Fruit fly (Drosophila melanogaster) whole organism, larva: ENCODE data around the gene CG32066.
A peak's percentile ranks its signal among the peaks of the same experiment; 100 is the strongest.

Experiments
- noc ChIP-seq: fragments of 200-800 bp; sonication (Bioruptor generic); optimal IDR thresholded peaks from 3 replicates; lab custom pipeline; 2019; ENCODE audit warnings: missing biosample characterization, mild to moderate bottlenecking, missing genetic modification characterization, moderate library complexity

CG32066 gene

DNA sequence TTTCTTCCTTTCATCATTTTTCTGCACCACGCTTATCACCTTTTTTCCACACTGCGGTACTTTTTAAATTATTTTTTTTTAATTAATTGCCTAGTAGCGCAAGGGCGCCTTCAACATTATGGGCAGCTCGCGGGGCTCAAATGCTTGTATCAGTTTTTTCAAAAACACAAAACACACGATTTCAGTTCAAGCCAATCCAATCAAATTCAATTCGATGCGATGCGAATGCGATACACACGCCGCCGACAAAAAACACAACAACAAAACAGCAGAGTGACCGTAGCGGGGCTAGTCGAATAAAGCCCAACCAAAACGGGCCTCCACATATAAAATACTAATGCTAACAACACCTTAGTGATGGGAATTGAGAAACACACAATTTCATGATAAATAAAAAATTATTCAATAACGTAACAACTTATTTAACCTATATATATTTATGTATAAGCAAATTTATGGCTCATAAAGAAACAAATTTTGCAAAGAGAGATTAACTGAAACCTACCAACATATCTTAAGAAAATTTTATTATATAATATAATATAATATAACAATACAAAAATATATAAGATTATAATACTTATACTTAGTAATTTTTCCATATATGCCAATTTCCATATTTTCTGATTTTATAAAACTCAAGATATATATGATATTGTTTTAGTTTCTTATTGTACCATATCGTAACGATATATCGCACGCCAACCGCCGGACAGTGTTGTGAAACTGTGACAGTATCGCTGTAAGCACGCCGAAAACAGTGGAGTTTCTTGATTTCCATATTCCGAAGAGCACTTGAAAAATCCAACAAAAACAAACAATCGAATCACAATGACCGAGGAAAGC, at the start of gene CG32066, which contains the start of gene CG8003:
Gene CG32066 (minus strand): TSS at position 270 of the 846 bp plus-strand sequence.
Gene CG8003 (plus strand): TSS at position 732 of the 846 bp plus-strand sequence.
- TF ChIP-seq noc (tag; lab: Kevin White, UChicago): no peak

DNA sequence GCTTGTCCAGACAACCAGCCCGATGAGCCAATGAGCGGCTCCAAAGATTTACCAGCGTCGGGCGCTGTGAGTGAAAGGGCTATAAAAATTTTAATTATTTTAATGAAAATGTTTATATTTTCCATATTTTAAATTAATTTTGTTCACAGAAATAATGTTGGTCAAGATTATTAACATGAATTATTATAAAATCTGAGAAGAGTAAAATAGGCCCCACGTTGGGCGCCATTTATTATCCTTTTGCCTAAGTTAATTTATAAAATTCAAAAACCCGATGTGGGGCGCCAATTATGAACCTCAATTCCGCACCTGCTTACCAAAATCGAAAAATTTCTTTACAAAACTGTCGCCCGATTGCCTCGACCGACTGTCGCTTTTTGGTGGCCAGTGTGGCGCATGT, 48.3 kb upstream of the CG32066 start:
- no peak for TF ChIP-seq noc (tag; lab: Kevin White, UChicago)

DNA sequence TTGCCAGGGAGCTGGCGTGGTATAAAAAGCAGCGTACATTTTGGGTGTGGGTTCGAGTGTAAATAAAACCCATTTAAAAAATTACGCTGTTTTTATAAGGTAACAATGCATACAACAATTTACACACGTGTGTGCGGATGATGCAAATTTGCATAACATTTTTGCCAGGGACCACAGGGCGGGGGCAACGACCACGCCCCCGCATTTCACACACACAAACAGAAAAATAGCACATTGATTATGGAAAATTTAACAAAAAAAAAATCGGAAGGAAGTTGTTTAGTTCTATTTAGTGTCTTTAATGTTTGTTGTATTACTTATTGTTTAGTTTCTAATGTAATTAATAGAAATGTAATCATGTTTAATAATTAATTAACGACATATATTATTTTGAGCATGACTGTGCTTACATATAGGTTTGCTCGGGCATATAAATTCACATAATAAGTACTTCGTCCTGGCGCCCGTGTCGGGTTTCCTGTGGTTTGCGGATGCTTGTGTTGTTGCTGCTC, 43.7 kb upstream of the CG32066 start:
- TF ChIP-seq noc (tag; lab: Kevin White, UChicago): no peak

DNA sequence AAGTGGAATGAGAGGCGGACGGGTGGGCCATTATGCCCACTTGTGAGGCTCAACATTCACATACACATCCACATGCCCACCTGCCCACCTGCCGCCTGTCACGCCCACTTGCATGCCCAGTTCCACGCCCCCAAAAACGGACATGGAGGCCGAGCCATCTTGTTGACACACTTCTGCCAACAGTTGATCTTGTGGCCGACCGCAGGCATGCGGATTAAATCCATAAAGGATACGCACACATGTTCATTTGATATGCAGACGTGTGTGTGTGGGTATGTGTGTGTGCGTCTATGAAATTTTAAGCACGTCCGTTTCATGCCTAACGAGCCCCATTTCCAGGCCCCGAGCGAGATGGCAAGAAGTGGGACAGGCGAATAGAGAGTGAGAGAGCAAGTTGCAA, 41.4 kb upstream of the CG32066 start:
- no peak for TF ChIP-seq noc (tag; lab: Kevin White, UChicago)

- TF ChIP-seq noc (tag; lab: Kevin White, UChicago): no peak
These were observed 37.4 kb upstream of the CG32066 start for dm6 chr3L:10698182-10698581.

DNA sequence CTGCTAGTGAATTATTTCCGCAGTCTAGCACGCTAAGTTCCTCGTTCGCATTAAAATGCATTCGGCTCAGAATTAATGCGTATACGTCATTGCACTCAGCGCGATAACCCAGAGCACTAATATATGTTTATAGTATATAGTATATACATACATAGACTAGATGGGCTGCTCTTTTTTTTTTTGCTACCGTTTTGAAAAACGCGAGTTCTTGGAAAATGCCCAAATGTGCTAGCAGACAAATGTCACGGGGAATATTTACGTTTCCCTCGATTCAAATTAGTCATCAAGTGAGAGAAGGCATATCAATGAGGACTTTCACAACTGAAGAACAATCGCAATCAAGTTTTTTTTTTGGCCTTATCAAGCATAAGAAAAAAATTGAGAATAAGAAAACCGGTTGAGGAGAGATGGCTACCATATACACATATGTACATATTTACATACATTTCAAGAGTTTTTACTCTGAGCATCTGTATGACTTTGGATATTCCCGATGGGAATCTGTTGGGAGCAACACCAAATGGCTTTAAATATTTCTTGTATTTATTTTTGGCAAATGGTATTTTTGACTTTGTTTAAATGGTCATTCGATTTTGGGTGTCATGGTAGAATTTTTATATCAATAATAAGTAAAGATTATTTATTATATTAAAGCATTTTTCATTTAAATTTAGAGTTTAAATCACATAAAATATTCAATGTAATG, 36.8 kb upstream of the CG32066 start:
- no peak for TF ChIP-seq noc (tag; lab: Kevin White, UChicago)

dm6 chr3L:10696635-10697412, 36.0 kb upstream of the CG32066 start, which contains the start of gene NijA:
NijA (minus strand) TSS chr3L:10696877.
- no peak for TF ChIP-seq noc (tag; lab: Kevin White, UChicago)

- TF ChIP-seq noc (tag; lab: Kevin White, UChicago): no peak
These were observed 33.0 kb upstream of the CG32066 start, which contains the start of gene ND-13B for dm6 chr3L:10693709-10694403. ND-13B (minus strand) TSS chr3L:10694108.

DNA sequence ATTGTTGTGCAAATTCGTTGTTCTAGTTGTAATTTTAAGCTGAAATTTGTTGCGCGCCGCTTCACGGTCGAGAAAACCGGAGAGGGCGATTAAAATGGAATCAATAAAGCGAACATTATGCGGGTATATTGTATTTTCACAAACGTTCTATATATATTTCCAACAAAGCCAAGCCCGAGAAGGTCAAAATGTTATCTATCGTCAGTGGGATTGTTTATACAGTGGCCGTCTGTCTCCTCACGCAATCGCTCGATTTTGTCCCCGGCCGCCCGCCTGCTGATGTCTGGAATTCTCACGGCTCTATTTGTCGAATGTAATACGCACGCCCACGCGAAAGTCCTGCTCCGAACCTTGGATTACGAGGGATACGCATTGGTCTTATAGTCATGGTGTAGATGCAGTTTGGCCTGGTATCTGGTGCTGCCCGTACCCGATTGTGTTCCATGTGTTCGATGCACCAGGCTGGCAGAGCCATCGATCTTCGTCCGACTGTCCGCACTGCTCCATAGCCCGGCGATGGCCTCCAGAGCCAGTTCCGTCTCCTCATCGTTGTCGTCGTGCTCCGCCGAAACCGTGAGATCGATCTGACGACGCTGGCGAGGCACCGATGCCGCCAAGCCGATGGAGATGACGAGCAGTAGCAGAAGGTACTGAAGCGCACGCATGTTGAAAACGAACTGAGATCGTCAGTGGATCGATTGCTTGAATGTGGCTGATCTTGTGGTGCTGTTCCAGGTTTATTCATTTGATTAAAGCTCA, 31.8 kb upstream of the CG32066 start, which contains the start of gene CG33493:
Gene CG33493 (minus strand): TSS at position 709 of the 759 bp plus-strand sequence.
- no peak for TF ChIP-seq noc (tag; lab: Kevin White, UChicago)

DNA sequence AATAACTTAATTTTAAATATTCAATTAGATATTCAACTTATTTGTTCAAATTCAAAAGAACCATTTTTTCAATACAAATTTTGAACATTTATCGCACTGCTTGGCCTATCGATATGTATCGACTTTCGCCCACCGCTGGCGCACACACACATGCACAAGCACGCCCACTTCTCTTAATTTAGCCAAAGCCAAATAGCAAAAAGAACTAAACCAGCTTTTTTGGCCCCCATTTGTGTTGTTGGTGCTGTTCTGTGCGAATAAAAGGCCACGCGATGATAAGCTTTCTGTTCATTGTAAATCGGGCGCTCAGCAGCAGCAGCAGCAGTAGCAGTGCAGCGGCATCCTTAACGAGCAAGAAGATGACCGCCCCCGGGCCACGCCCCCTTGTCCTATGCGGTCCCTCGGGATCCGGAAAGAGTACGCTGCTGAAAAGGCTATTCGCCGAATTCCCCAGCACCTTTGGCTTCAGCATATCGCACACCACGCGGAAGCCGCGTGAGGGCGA, 30.1 kb upstream of the CG32066 start, which contains the start of gene CG11811:
Gene CG11811 (plus strand): TSS at position 121 of the 505 bp plus-strand sequence.
- TF ChIP-seq noc (tag; lab: Kevin White, UChicago): peak; percentile 23

- no peak for TF ChIP-seq noc (tag; lab: Kevin White, UChicago)
These were observed 25.8 kb upstream of the CG32066 start for dm6 chr3L:10686625-10687024.

DNA sequence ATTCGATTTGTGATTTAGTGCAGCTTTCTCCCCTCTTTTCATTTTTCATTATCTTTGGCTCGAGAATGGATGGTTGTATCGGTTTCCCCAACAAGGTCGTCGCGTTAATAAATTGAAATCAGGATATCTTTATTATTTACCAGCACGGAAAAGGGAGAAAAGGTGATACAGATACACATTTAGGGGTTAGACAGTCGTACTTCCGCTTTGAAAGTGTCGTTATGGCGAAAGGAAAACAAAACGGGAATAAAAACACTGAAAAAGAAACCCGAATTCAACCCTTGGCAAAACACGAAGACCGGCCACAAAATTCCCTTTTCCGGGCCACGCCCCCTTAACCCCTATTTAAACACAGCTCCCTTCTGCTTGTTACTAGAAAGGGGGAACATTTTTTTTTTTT, 23.7 kb upstream of the CG32066 start:
- no peak for TF ChIP-seq noc (tag; lab: Kevin White, UChicago)

dm6 chr3L:10683899-10684340, 23.1 kb upstream of the CG32066 start:
- no peak for TF ChIP-seq noc (tag; lab: Kevin White, UChicago)
